Worm (Caenorhabditis elegans) whole organism, L4 larva: Measurements from ENCODE around the gene mtch-1.
A peak's percentile ranks its signal among the peaks of the same experiment; 100 is the strongest.

ENCODE experiments used
- F49E8.2 ChIP-seq: sonication (generic microtip); optimal IDR thresholded peaks from 2 replicates; lab custom pipeline; 2016; ENCODE audit warnings: missing compliant biosample characterization, mild to moderate bottlenecking, missing genetic modification characterization, borderline replicate concordance
- T26A8.4 ChIP-seq: fragments of 200-800 bp; sonication (Bioruptor generic); IDR thresholded peaks from 2 replicates; pipeline ENCODE4 v1.3.6; 2022; ENCODE audit warnings: missing genetic modification characterization, missing compliant biosample characterization
- Y5F2A.4 ChIP-seq: fragments of 200-800 bp; sonication (Bioruptor generic); optimal IDR thresholded peaks from 2 replicates; lab custom pipeline; 2018; ENCODE audit warnings: mild to moderate bottlenecking, missing genetic modification characterization, missing compliant biosample characterization
- ZK337.2 ChIP-seq: fragments of 200-800 bp; sonication (Bioruptor generic); IDR thresholded peaks from 2 replicates; pipeline ENCODE4 v1.3.6; 2022; ENCODE audit warnings: missing genetic modification reagents, missing genetic modification characterization, missing compliant biosample characterization
- aha-1 ChIP-seq: fragments of 150-350 bp; peaks from one replicate; lab custom pipeline; 2014; ENCODE audit warnings: missing biosample characterization, missing genetic modification characterization
- ama-1 ChIP-seq: fragments of 150-350 bp; optimal IDR thresholded peaks from 2 replicates; lab custom pipeline; 2014; ENCODE audit warnings: inconsistent platforms, mixed read lengths
- arid-1 ChIP-seq: fragments of 200-800 bp; sonication (Bioruptor generic); conservative IDR thresholded peaks from 2 replicates; pipeline ENCODE4 v1.3.6; 2022; ENCODE audit warnings: missing genetic modification reagents, missing genetic modification characterization, missing compliant biosample characterization
- ceh-20 ChIP-seq: fragments of 200-800 bp; sonication (Bioruptor generic); IDR thresholded peaks from 2 replicates; pipeline ENCODE4 v1.3.6; 2022; ENCODE audit warnings: missing genetic modification reagents, missing genetic modification characterization, missing compliant biosample characterization
- cey-2 ChIP-seq: sonication (generic microtip); optimal IDR thresholded peaks from 3 replicates; lab custom pipeline; 2017; ENCODE audit warnings: missing genetic modification characterization, mild to moderate bottlenecking, missing compliant biosample characterization, antibody characterized with exemption, borderline replicate concordance; ENCODE audit not compliant: insufficient read depth
- dmd-8 ChIP-seq: fragments of 200-800 bp; sonication (Bioruptor generic); IDR thresholded peaks from 2 replicates; pipeline ENCODE4 v1.3.6; 2022; ENCODE audit warnings: missing genetic modification characterization, missing compliant biosample characterization
- dmd-9 ChIP-seq: fragments of 200-800 bp; sonication (Bioruptor generic); IDR thresholded peaks from 2 replicates; pipeline ENCODE4 v1.3.6; 2022; ENCODE audit warnings: missing genetic modification reagents, missing genetic modification characterization, missing compliant biosample characterization
- duxl-1 ChIP-seq: sonication (generic microtip); optimal IDR thresholded peaks from 2 replicates; lab custom pipeline; 2016; ENCODE audit warnings: mild to moderate bottlenecking, missing genetic modification characterization, moderate library complexity, missing compliant biosample characterization; ENCODE audit not compliant: poor library complexity
- dve-1 ChIP-seq: sonication (generic microtip); optimal IDR thresholded peaks from 2 replicates; lab custom pipeline; 2017; ENCODE audit warnings: antibody characterized with exemption, mild to moderate bottlenecking, missing genetic modification characterization, missing compliant biosample characterization; ENCODE audit not compliant: insufficient read depth
- egl-27 ChIP-seq: sonication (generic microtip); optimal IDR thresholded peaks from 3 replicates; lab custom pipeline; 2017; ENCODE audit warnings: missing biosample characterization, missing genetic modification reagents, missing genetic modification characterization
- egl-43 ChIP-seq: fragments of 200-800 bp; sonication (Bioruptor generic); IDR thresholded peaks from 2 replicates; pipeline ENCODE4 v1.3.6; 2022; ENCODE audit warnings: missing genetic modification reagents, missing genetic modification characterization, missing compliant biosample characterization
- hif-1 ChIP-seq, 2 experiments: sonication (generic microtip); optimal IDR thresholded peaks; 2 replicates each; lab custom pipeline; 2016 to 2017; ENCODE audit warnings: missing compliant biosample characterization in 2 of 2, missing genetic modification characterization in 2 of 2, missing genetic modification reagents in 2 of 2, missing genotype in 2 of 2, mild to moderate bottlenecking in 1 of 2
- hlh-11 ChIP-seq: fragments of 200-800 bp; sonication (Bioruptor generic); optimal IDR thresholded peaks from 2 replicates; lab custom pipeline; 2018; ENCODE audit warnings: mild to moderate bottlenecking, missing genetic modification characterization, missing compliant biosample characterization
- jun-1 ChIP-seq: fragments of 150-350 bp; optimal IDR thresholded peaks from 2 replicates; lab custom pipeline; 2014; ENCODE audit warnings: missing biosample characterization, missing genetic modification reagents, missing genetic modification characterization
- lim-7 ChIP-seq: fragments of 200-800 bp; sonication (Bioruptor generic); IDR thresholded peaks from 2 replicates; pipeline ENCODE4 v1.3.6; 2022; ENCODE audit warnings: missing genetic modification characterization, missing compliant biosample characterization
- lin-15B ChIP-seq: fragments of 150-350 bp; sonication (generic microtip); optimal IDR thresholded peaks from 3 replicates; lab custom pipeline; 2014; ENCODE audit warnings: missing biosample characterization, missing genetic modification characterization
- lir-3 ChIP-seq: sonication (generic microtip); optimal IDR thresholded peaks from 2 replicates; lab custom pipeline; 2016; ENCODE audit warnings: mild to moderate bottlenecking, missing genetic modification characterization, missing compliant biosample characterization
- madf-5 ChIP-seq, 2 experiments: fragments of 200-800 bp; sonication (Bioruptor generic); IDR thresholded peaks; 2 replicates each; pipeline ENCODE4 v1.3.6; 2022; ENCODE audit warnings: missing compliant biosample characterization in 2 of 2, missing genetic modification characterization in 2 of 2
- madf-9 ChIP-seq: fragments of 200-800 bp; sonication (Bioruptor generic); conservative IDR thresholded peaks from 2 replicates; pipeline ENCODE4 v1.3.6; 2022; ENCODE audit warnings: missing genetic modification reagents, missing genetic modification characterization, missing compliant biosample characterization
- mdl-1 ChIP-seq, 2 experiments: fragments of 150-350 bp in 1 of 2; sonication (generic microtip) in 1 of 2; optimal IDR thresholded peaks; 2 replicates each; lab custom pipeline; 2014 to 2017; ENCODE audit warnings: missing biosample characterization in 2 of 2, missing genetic modification characterization in 2 of 2
- mdt-29 ChIP-seq: fragments of 200-800 bp; sonication (Bioruptor generic); IDR thresholded peaks from 2 replicates; pipeline ENCODE4 v1.3.6; 2022; ENCODE audit warnings: missing genetic modification reagents, missing genetic modification characterization, missing compliant biosample characterization
- mep-1 ChIP-seq: fragments of 150-350 bp; sonication (generic microtip); optimal IDR thresholded peaks from 3 replicates; lab custom pipeline; 2014; ENCODE audit warnings: missing biosample characterization, missing genetic modification characterization
- nhr-102 ChIP-seq: sonication (generic microtip); optimal IDR thresholded peaks from 2 replicates; lab custom pipeline; 2016; ENCODE audit warnings: mild to moderate bottlenecking, missing genetic modification characterization, moderate library complexity, missing compliant biosample characterization
- nhr-111 ChIP-seq: fragments of 200-800 bp; sonication (Bioruptor generic); optimal IDR thresholded peaks from 2 replicates; lab custom pipeline; 2018; ENCODE audit warnings: mild to moderate bottlenecking, missing genetic modification characterization, missing compliant biosample characterization
- nhr-25 ChIP-seq: sonication (generic microtip); optimal IDR thresholded peaks from 2 replicates; lab custom pipeline; 2017; ENCODE audit warnings: missing genetic modification characterization, mild to moderate bottlenecking, missing compliant biosample characterization, antibody characterized with exemption, moderate library complexity, borderline replicate concordance; ENCODE audit not compliant: insufficient read depth
- nhr-48 ChIP-seq: sonication (generic microtip); optimal IDR thresholded peaks from 2 replicates; lab custom pipeline; 2016; ENCODE audit warnings: mild to moderate bottlenecking, missing genetic modification characterization, missing compliant biosample characterization
- nhr-6 ChIP-seq: fragments of 150-350 bp; optimal IDR thresholded peaks from 2 replicates; lab custom pipeline; 2014; ENCODE audit warnings: missing biosample characterization, missing genetic modification characterization
- nhr-77 ChIP-seq: fragments of 150-350 bp; optimal IDR thresholded peaks from 2 replicates; lab custom pipeline; 2014; ENCODE audit warnings: missing biosample characterization, missing genetic modification characterization
- pqm-1 ChIP-seq: sonication (generic microtip); optimal IDR thresholded peaks from 2 replicates; lab custom pipeline; 2017; ENCODE audit warnings: missing biosample characterization, missing genetic modification characterization
- sdz-12 ChIP-seq: fragments of 200-800 bp; sonication (Bioruptor generic); optimal IDR thresholded peaks from 2 replicates; lab custom pipeline; 2018; ENCODE audit warnings: mild to moderate bottlenecking, missing genetic modification characterization, missing compliant biosample characterization
- set-16 ChIP-seq: fragments of 200-800 bp; sonication (Bioruptor generic); IDR thresholded peaks from 2 replicates; pipeline ENCODE4 v1.3.6; 2022; ENCODE audit warnings: missing genetic modification reagents, missing genetic modification characterization, missing compliant biosample characterization
- skn-1 ChIP-seq: fragments of 150-350 bp; optimal IDR thresholded peaks from 2 replicates; lab custom pipeline; 2014; ENCODE audit warnings: missing biosample characterization, missing genetic modification characterization
- tra-1 ChIP-seq: fragments of 200-800 bp; sonication (Bioruptor generic); IDR thresholded peaks from 2 replicates; pipeline ENCODE4 v1.3.6; 2022; ENCODE audit warnings: missing genetic modification reagents, missing genetic modification characterization, missing compliant biosample characterization
- unc-62 ChIP-seq, 3 experiments: fragments of 150-350 bp in 1 of 3; sonication (generic microtip); optimal IDR thresholded peaks in 2 of 3; peaks in 1 of 3; 1 replicate in 1 of 3; 2 replicates in 2 of 3; lab custom pipeline; 2014 to 2017; ENCODE audit warnings: missing biosample characterization in 3 of 3, missing genetic modification characterization in 3 of 3, missing genetic modification reagents in 3 of 3, missing genotype in 1 of 3
- vab-7 ChIP-seq: fragments of 200-800 bp; sonication (Bioruptor generic); IDR thresholded peaks from 2 replicates; pipeline ENCODE4 v1.3.6; 2022; ENCODE audit warnings: missing genetic modification reagents, missing genetic modification characterization, missing compliant biosample characterization
- zfp-2 ChIP-seq: sonication (generic microtip); optimal IDR thresholded peaks from 2 replicates; lab custom pipeline; 2016; ENCODE audit warnings: mild to moderate bottlenecking, missing genetic modification characterization, missing compliant biosample characterization

Gene mtch-1

DNA sequence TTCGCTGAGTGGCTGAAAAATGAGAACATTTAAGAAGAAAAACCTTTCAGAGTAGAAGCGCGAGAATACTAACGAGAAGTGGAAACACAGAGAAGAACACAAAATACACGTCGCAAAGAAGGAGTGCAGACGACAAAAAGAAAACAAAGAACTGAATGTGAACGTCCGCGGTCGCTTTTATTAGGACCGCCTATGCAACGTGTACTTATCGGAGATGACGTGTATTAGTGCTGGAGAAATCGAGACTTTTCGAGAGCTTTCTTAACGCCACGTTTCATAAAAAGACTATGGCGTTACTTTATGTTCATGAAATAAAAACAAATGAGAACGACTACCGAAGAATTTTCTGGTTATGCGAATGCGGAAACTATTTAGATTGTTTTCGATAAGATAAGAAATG, 21.5 kb downstream of the mtch-1 start, which contains the start of gene hsp-4 (continued):
- TF ChIP-seq madf-5 (GFP tag; IDR thresholded peaks at IDR 0.05; lab: Robert Waterston, UW): no peak
- TF ChIP-seq jun-1 (tag; lab: Kevin White, UChicago): no peak
- TF ChIP-seq arid-1 (GFP tag; lab: Robert Waterston, UW): no peak
- no peak for TF ChIP-seq tra-1 (GFP tag; lab: Robert Waterston, UW)
- TF ChIP-seq dmd-9 (GFP tag; lab: Robert Waterston, UW): no peak
- no peak for TF ChIP-seq skn-1 (tag; lab: Kevin White, UChicago)
- no peak for TF ChIP-seq ZK337.2 (GFP tag; lab: Robert Waterston, UW)
- no peak for TF ChIP-seq mdt-29 (GFP tag; lab: Robert Waterston, UW)
- TF ChIP-seq hlh-11 (tag; lab: Kevin White, UChicago): peak; percentile 41
- no peak for TF ChIP-seq dmd-8 (GFP tag; lab: Robert Waterston, UW)
- no peak for TF ChIP-seq Y5F2A.4 (GFP tag; lab: Kevin White, UChicago)
- no peak for TF ChIP-seq nhr-102 (tag; lab: Kevin White, UChicago)
- TF ChIP-seq egl-27 (tag; lab: Kevin White, UChicago): no peak
- no peak for TF ChIP-seq sdz-12 (GFP tag; lab: Kevin White, UChicago)
- TF ChIP-seq zfp-2 (tag; lab: Kevin White, UChicago): no peak
- TF ChIP-seq lim-7 (GFP tag; lab: Robert Waterston, UW): no peak
- TF ChIP-seq ama-1: no peak
- no peak for TF ChIP-seq lin-15B (tag; lab: Kevin White, UChicago)
- peak; percentile 7 for TF ChIP-seq dve-1
- peak; percentile 31 for TF ChIP-seq nhr-48 (tag; lab: Kevin White, UChicago)
- no peak for TF ChIP-seq unc-62 (GFP tag; optimal IDR thresholded peaks at IDR 0.05 in 1 of 2; lab: Kevin White, UChicago)
- no peak for TF ChIP-seq unc-62 (tag; optimal IDR thresholded peaks at IDR 0.05; lab: Kevin White, UChicago)
- TF ChIP-seq set-16: no peak
- no peak for TF ChIP-seq nhr-25 (tag; lab: Kevin White, UChicago)
- no peak for TF ChIP-seq nhr-6 (tag; lab: Kevin White, UChicago)
- TF ChIP-seq mdl-1 (tag; optimal IDR thresholded peaks at IDR 0.05; lab: Kevin White, UChicago): peak in 1 of 2 experiments; percentile 27
- no peak for TF ChIP-seq egl-43 (GFP tag; lab: Robert Waterston, UW)
- TF ChIP-seq ceh-20: no peak
- no peak for TF ChIP-seq nhr-111
- TF ChIP-seq vab-7 (GFP tag; lab: Robert Waterston, UW): no peak
- TF ChIP-seq nhr-77: no peak
- TF ChIP-seq cey-2 (tag; lab: Kevin White, UChicago): no peak
- no peak for TF ChIP-seq lir-3
- TF ChIP-seq T26A8.4 (GFP tag; lab: Robert Waterston, UW): no peak
- no peak for TF ChIP-seq hif-1 (tag; optimal IDR thresholded peaks at IDR 0.05; lab: Kevin White, UChicago)
- TF ChIP-seq mep-1: peak; percentile 25
- TF ChIP-seq F49E8.2 (tag; lab: Kevin White, UChicago): no peak
- TF ChIP-seq, all 104 proteins: peak for 9

DNA sequence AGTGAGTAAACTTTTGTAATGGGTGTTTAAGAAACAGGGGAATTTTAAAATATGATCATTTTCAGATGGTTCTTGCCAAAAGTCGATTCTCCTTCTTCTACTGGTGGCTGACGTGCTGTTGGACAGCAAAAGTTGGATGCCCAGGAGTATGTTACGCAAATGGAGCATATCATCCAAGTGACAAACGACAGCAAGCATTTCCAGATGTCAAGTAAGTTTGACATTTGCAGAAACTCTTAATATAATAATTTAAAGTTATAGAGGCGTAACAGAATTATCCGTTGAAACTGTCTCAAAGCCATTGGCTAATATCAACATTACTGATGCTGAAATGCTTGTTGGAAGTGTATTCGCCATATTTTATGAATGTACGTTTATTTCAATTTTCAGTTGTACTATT, 25.9 kb downstream of the mtch-1 start:
- TF ChIP-seq unc-62 (GFP tag; optimal IDR thresholded peaks at IDR 0.05 in 1 of 2; lab: Kevin White, UChicago): peak in 1 of 2 experiments; percentile 25
- TF ChIP-seq unc-62 (tag; optimal IDR thresholded peaks at IDR 0.05; lab: Kevin White, UChicago): no peak
- peak; percentile 38 for TF ChIP-seq duxl-1
- TF ChIP-seq madf-9 (GFP tag; lab: Robert Waterston, UW): no peak
- 0 out of 2 replicates have a peak, but pooled peaks have one; percentile 26 for TF ChIP-seq T26A8.4 (GFP tag; lab: Robert Waterston, UW)
- TF ChIP-seq vab-7 (GFP tag; lab: Robert Waterston, UW): no peak
- no peak for TF ChIP-seq pqm-1 (tag; lab: Kevin White, UChicago)
- TF ChIP-seq aha-1 (tag; lab: Kevin White, UChicago): peak; percentile 71
